Worm (Caenorhabditis elegans) whole organism, L4 larva: ENCODE results near the gene bcas-2.

Experiments used
- ceh-28 ChIP-seq: fragments of 150-350 bp; optimal IDR thresholded peaks from 2 replicates; lab custom pipeline; 2014; ENCODE audit warnings: missing biosample characterization, missing genetic modification reagents, missing genetic modification characterization
- fos-1 ChIP-seq: fragments of 150-350 bp; optimal IDR thresholded peaks from 2 replicates; lab custom pipeline; 2014; ENCODE audit warnings: missing biosample characterization, missing genetic modification characterization
- lin-29 ChIP-seq: fragments of 200-800 bp; sonication (Bioruptor generic); IDR thresholded peaks from 2 replicates; pipeline ENCODE4 v1.3.6; 2022; ENCODE audit warnings: missing genetic modification reagents, missing genetic modification characterization, missing compliant biosample characterization
- lir-3 ChIP-seq: sonication (generic microtip); optimal IDR thresholded peaks from 2 replicates; lab custom pipeline; 2016; ENCODE audit warnings: mild to moderate bottlenecking, missing genetic modification characterization, missing compliant biosample characterization
- nhr-77 ChIP-seq: fragments of 150-350 bp; optimal IDR thresholded peaks from 2 replicates; lab custom pipeline; 2014; ENCODE audit warnings: missing biosample characterization, missing genetic modification characterization
- unc-39 ChIP-seq: sonication (generic microtip); optimal IDR thresholded peaks from 2 replicates; lab custom pipeline; 2017; ENCODE audit warnings: missing biosample characterization, missing genetic modification characterization

DNA sequence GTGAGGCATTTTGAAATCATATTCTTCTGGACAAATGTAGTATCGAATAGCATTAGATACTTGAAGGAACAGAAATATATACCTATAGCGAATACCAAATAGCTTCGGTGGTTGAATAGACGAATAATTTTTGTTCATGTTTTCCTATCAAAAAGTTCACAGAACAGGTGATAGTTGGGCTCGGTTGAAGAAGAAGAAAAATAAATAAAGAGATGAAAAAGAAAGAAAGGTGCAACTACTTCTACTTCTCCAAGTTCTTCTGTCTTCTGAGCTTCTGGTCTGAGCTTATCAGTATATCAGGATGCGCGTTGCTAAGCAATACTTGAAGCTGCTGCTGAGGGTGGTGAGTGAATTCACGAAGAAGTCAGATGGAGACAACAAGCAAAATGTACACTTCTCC lies 31.7 kb downstream of the bcas-2 start, which contains the start of gene C23G10.10:
- TF ChIP-seq lir-3 (tag; lab: Kevin White, UChicago), result no peak
- TF ChIP-seq nhr-77, result no peak
- TF ChIP-seq lin-29 (GFP tag; lab: Robert Waterston, UW), result no peak
- TF ChIP-seq fos-1 (tag; lab: Kevin White, UChicago), result no peak
- no peak for TF ChIP-seq unc-39
- TF ChIP-seq ceh-28 (tag; lab: Kevin White, UChicago), result no peak
